Worm (Caenorhabditis elegans): ENCODE measurements around the gene tceb-3.

tceb-3 gene

ce11 chrII:10947317-10947716 is at the start of gene tceb-3, which contains the start of gene gskl-1:
TSS of gene tceb-3 (minus strand) at chrII:10947417.
TSS of gene gskl-1 (plus strand) at chrII:10947559.
- TF ChIP-seq ztf-4 (tag; optimal IDR thresholded peaks at IDR 0.05): no peak
- TF ChIP-seq mbf-1 (tag; optimal IDR thresholded peaks at IDR 0.05): no peak
- TF ChIP-seq ztf-11 (tag; optimal IDR thresholded peaks at IDR 0.05): no peak
- no peak for TF ChIP-seq peb-1 (tag; optimal IDR thresholded peaks at IDR 0.05)
- TF ChIP-seq alr-1 (tag; optimal IDR thresholded peaks at IDR 0.05): no peak
- no peak for TF ChIP-seq nhr-25 (tag; optimal IDR thresholded peaks at IDR 0.05)
- TF ChIP-seq mdl-1 (tag; optimal IDR thresholded peaks at IDR 0.05): no peak
- no peak for TF ChIP-seq snpc-4 (tag; optimal IDR thresholded peaks at IDR 0.05)
- TF ChIP-seq nhr-12 (tag; optimal IDR thresholded peaks at IDR 0.05): no peak
- no peak for TF ChIP-seq crh-2 (tag; optimal IDR thresholded peaks at IDR 0.05)
- TF ChIP-seq nhr-129 (tag; optimal IDR thresholded peaks at IDR 0.05): no peak
- TF ChIP-seq nhr-11 (tag; optimal IDR thresholded peaks at IDR 0.05): no peak
- TF ChIP-seq lin-13 (GFP tag; optimal IDR thresholded peaks at IDR 0.05): no peak
- TF ChIP-seq R02D3.7 (tag; optimal IDR thresholded peaks at IDR 0.05): no peak
- TF ChIP-seq nhr-21 (tag; optimal IDR thresholded peaks at IDR 0.05): no peak
- TF ChIP-seq nhr-6 (tag; optimal IDR thresholded peaks at IDR 0.05): no peak
- TF ChIP-seq unc-62 (GFP tag; optimal IDR thresholded peaks at IDR 0.05): no peak
- TF ChIP-seq mab-5 (tag; optimal IDR thresholded peaks at IDR 0.05): no peak
- no peak for TF ChIP-seq fos-1 (tag; optimal IDR thresholded peaks at IDR 0.05)
- TF ChIP-seq nhr-237 (tag; optimal IDR thresholded peaks at IDR 0.05): no peak

- no peak for TF ChIP-seq blmp-1 (tag; optimal IDR thresholded peaks at IDR 0.05; ENCODE audit: insufficient read depth)
- TF ChIP-seq zag-1 (tag; optimal IDR thresholded peaks at IDR 0.05): no peak
- no peak for TF ChIP-seq nhr-25 (tag; optimal IDR thresholded peaks at IDR 0.05)
- no peak for TF ChIP-seq mdl-1 (tag; optimal IDR thresholded peaks at IDR 0.05)
- TF ChIP-seq unc-39 (tag; optimal IDR thresholded peaks at IDR 0.05): no peak
- no peak for TF ChIP-seq sma-9 (GFP tag; optimal IDR thresholded peaks at IDR 0.05)
- no peak for TF ChIP-seq sma-9 (tag; optimal IDR thresholded peaks at IDR 0.05)
- TF ChIP-seq nhr-21 (tag; optimal IDR thresholded peaks at IDR 0.05): no peak
- TF ChIP-seq nhr-11 (tag; optimal IDR thresholded peaks at IDR 0.05): no peak
Observed at ce11 chrII:10995600-10995999, 48.4 kb upstream of the tceb-3 start.

ce11 chrII:10993607-10994229 is 46.5 kb upstream of the tceb-3 start:
- TF ChIP-seq ceh-16 (tag; optimal IDR thresholded peaks at IDR 0.05): peak; percentile 18
- peak; percentile 34 for TF ChIP-seq unc-55 (GFP tag; optimal IDR thresholded peaks at IDR 0.05)
- no peak for TF ChIP-seq ztf-11 (tag; optimal IDR thresholded peaks at IDR 0.05)

- no peak for TF ChIP-seq unc-55 (GFP tag; optimal IDR thresholded peaks at IDR 0.05)
- no peak for TF ChIP-seq ztf-1 (GFP tag; conservative IDR thresholded peaks at IDR 0.05)
- TF ChIP-seq nhr-129 (tag; optimal IDR thresholded peaks at IDR 0.05): peak; percentile 25
- peak; percentile 13 for TF ChIP-seq C34F6.9 (tag; optimal IDR thresholded peaks at IDR 0.05)
- no peak for TF ChIP-seq dmd-4 (tag; optimal IDR thresholded peaks at IDR 0.05)
- no peak for TF ChIP-seq mdl-1 (tag; optimal IDR thresholded peaks at IDR 0.05)
- TF ChIP-seq blmp-1 (tag; optimal IDR thresholded peaks at IDR 0.05; ENCODE audit: insufficient read depth): no peak
- no peak for TF ChIP-seq sma-3 (GFP tag; optimal IDR thresholded peaks at IDR 0.05)
- TF ChIP-seq nhr-10 (tag; optimal IDR thresholded peaks at IDR 0.05): no peak
- peak; percentile 4 for TF ChIP-seq crh-2 (tag; optimal IDR thresholded peaks at IDR 0.05)
- TF ChIP-seq sem-4 (tag; optimal IDR thresholded peaks at IDR 0.05): peak; percentile 21
- TF ChIP-seq skn-1 (tag; optimal IDR thresholded peaks at IDR 0.05): no peak
- TF ChIP-seq lsy-2 (tag; optimal IDR thresholded peaks at IDR 0.05): peak in 1 of 2 experiments; percentile 13
- no peak for TF ChIP-seq gmeb-1 (tag; optimal IDR thresholded peaks at IDR 0.05)
- TF ChIP-seq sma-9 (GFP tag; optimal IDR thresholded peaks at IDR 0.05): peak; percentile 23
- TF ChIP-seq sma-9 (tag; optimal IDR thresholded peaks at IDR 0.05): no peak
Observed at ce11 chrII:10990592-10990991, 43.4 kb upstream of the tceb-3 start.

- no peak for TF ChIP-seq ama-1 (optimal IDR thresholded peaks at IDR 0.05)
Observed at ce11 chrII:10989180-10989579, 42.0 kb upstream of the tceb-3 start.

Measured in whole organism, L2 larva.